Fruit fly (Drosophila melanogaster): ENCODE data around the gene chico.

chico gene

DNA sequence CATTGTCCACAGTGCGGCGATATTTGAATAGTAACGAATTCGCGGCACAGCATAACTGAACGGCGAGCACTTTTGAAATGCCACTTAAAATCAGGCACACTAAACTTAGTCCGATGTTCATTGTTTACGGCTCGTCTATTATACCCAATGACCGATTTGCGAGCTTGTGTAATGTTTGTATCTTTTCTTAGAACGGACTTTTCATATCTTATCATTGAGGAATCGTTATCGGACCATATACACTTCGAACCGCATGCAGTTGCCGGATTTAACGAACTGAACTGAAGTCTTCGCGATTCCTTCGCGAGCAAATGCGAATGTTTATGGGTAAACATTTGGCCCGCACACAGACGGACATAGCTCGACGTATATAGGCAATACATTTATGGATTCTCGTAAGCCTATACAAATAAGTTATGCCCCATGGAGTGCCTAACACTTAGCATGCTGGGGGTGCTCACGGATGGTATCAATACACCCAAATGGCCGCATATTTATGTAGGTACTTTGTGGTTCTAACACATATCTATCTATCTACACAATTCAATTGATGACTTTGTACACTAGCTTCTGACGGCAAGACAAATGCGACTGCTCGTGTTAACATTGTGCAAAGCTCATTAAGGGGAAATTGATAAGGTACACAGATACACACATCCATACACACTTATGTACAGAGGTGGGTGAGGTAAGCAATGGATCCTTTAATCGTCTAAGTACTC, 9.0 kb downstream of the chico start, which contains the start of gene mthl15:
mthl15 (minus strand) TSS at position 593 of the 722 bp plus-strand sequence.
- TF ChIP-seq CG17806 (tag; optimal IDR thresholded peaks at IDR 0.05) (no peak), CG34367 (tag; optimal IDR thresholded peaks at IDR 0.05) (no peak), CG32121 (GFP tag; IDR thresholded peaks at IDR 0.05) (no peak), CG13204 (GFP tag; optimal IDR thresholded peaks at IDR 0.05) (no peak), CG4496 (GFP tag; IDR thresholded peaks at IDR 0.05) (no peak), rn (GFP tag; IDR thresholded peaks at IDR 0.05) (no peak), fd96Ca (GFP tag; IDR thresholded peaks at IDR 0.05) (no peak), CG14655 (GFP tag; optimal IDR thresholded peaks at IDR 0.05) (no peak), CG8159 (tag; optimal IDR thresholded peaks at IDR 0.05) (no peak)

DNA sequence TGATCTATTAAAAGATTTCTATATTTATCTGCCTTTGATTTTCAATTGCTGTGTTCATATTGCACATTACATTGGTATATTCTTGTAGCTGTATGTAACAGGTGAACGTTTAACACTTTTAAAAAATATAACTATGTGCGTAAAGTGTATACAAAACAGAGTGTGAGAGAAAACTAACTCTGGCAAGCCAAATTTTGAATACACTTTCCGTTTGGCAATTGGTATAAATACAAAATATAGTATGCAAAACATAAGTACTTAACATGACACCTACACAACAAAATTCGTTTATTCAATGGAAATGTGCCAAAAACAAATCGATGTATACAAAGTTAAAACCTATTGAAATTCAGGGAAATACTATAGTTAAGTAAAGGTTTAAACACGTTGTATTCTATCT, 14.1 kb downstream of the chico start:
- no peak for TF ChIP-seq CG12605 (GFP tag; IDR thresholded peaks at IDR 0.05)
- no peak for TF ChIP-seq CG34367 (tag; optimal IDR thresholded peaks at IDR 0.05)
- no peak for TF ChIP-seq Ets98B (GFP tag; IDR thresholded peaks at IDR 0.05)
- TF ChIP-seq CG14655 (GFP tag; optimal IDR thresholded peaks at IDR 0.05): no peak
- no peak for TF ChIP-seq CG17806 (tag; optimal IDR thresholded peaks at IDR 0.05)
- TF ChIP-seq CG8301 (tag; optimal IDR thresholded peaks at IDR 0.05): no peak
- no peak for TF ChIP-seq EcR (GFP tag; optimal IDR thresholded peaks at IDR 0.05)
- no peak for TF ChIP-seq Snoo (tag; optimal IDR thresholded peaks at IDR 0.05)
- no peak for TF ChIP-seq CG9948 (tag; optimal IDR thresholded peaks at IDR 0.05)
- no peak for TF ChIP-seq CG10348 (GFP tag; IDR thresholded peaks at IDR 0.05)
- no peak for TF ChIP-seq CG15710 (tag; optimal IDR thresholded peaks at IDR 0.05)
- TF ChIP-seq fd96Ca (GFP tag; IDR thresholded peaks at IDR 0.05): no peak
- TF ChIP-seq gl (tag; optimal IDR thresholded peaks at IDR 0.05): no peak
- no peak for TF ChIP-seq CG13204 (GFP tag; optimal IDR thresholded peaks at IDR 0.05)
- no peak for TF ChIP-seq Pif1B (GFP tag; optimal IDR thresholded peaks at IDR 0.05)
- TF ChIP-seq CG8159 (tag; optimal IDR thresholded peaks at IDR 0.05): no peak
- no peak for TF ChIP-seq CG32121 (GFP tag; IDR thresholded peaks at IDR 0.05)

DNA sequence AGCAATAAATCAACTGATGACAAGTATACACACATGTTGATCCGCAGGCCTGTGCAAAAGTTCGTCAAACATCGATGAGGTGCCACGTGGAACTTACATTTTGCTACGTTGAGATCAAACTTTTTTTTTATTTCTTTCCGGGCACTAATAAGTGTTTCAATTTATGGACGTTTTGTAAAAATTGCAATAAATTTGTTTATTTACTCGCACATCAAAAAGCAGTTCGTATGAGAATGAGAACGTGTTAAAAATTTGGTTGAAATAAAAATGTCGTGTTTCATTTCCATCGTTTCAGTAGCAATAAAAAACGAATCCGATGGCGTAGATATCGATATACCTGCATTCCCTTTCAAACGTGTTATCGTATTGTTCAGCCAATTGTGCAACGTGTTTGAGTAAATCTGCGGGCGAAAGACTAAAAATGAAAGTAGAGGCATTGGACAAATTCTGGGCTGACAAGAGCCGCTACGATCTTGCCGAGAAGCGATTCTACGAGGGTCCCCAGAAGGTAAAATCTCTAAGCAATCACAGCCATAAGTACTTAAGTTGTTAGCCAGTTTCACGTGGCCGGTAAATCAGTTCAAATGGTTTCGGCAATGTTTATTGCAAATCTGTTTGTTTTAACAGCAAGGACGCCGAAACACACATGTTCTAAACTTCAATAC, 14.6 kb downstream of the chico start, which contains the start of gene eEF1delta:
eEF1delta (plus strand) TSS at position 356 of the 665 bp plus-strand sequence.
- no peak for TF ChIP-seq CG4496 (GFP tag; IDR thresholded peaks at IDR 0.05)
- no peak for TF ChIP-seq CG14655 (GFP tag; optimal IDR thresholded peaks at IDR 0.05)
- no peak for TF ChIP-seq CG17806 (tag; optimal IDR thresholded peaks at IDR 0.05)
- no peak for TF ChIP-seq CG10348 (GFP tag; IDR thresholded peaks at IDR 0.05)
- no peak for TF ChIP-seq Snoo (tag; optimal IDR thresholded peaks at IDR 0.05)
- TF ChIP-seq gl (tag; optimal IDR thresholded peaks at IDR 0.05): no peak
- TF ChIP-seq Ets98B (GFP tag; IDR thresholded peaks at IDR 0.05): no peak
- TF ChIP-seq CG13204 (GFP tag; optimal IDR thresholded peaks at IDR 0.05): no peak
- TF ChIP-seq Pif1B (GFP tag; optimal IDR thresholded peaks at IDR 0.05): no peak
- TF ChIP-seq CG8159 (tag; optimal IDR thresholded peaks at IDR 0.05): no peak
- no peak for TF ChIP-seq D1 (tag; optimal IDR thresholded peaks at IDR 0.05)
- no peak for TF ChIP-seq rn (GFP tag; IDR thresholded peaks at IDR 0.05)
- TF ChIP-seq EcR (GFP tag; optimal IDR thresholded peaks at IDR 0.05): no peak
- no peak for TF ChIP-seq CG8301 (tag; optimal IDR thresholded peaks at IDR 0.05)

DNA sequence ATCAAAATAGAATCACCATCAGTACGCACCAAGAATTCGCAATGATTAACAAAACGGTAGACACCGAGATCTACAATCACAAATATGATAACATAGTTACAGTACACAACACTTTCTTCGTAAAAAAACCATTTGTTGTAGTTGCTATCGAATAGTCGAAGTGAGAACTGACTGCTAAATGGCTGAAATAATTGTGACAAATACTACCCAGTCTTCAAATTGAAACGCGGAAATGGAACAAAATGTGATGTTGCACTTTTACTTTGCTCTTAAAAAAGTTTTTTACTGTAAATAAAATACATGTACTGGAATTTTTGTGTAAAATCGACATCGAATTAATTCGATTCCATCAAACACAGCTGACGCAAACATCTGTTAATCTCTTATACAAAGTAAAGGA, 15.4 kb downstream of the chico start, which contains the start of gene ova:
ova (minus strand) TSS at position 183 of the 400 bp plus-strand sequence.
- TF ChIP-seq EcR (GFP tag; optimal IDR thresholded peaks at IDR 0.05): no peak
- TF ChIP-seq fd96Ca (GFP tag; IDR thresholded peaks at IDR 0.05): no peak
- no peak for TF ChIP-seq CG4496 (GFP tag; IDR thresholded peaks at IDR 0.05)
- no peak for TF ChIP-seq CG17806 (tag; optimal IDR thresholded peaks at IDR 0.05)
- TF ChIP-seq D1 (tag; optimal IDR thresholded peaks at IDR 0.05): no peak
- TF ChIP-seq Pif1A (GFP tag; optimal IDR thresholded peaks at IDR 0.05): no peak
- no peak for TF ChIP-seq CG10348 (GFP tag; IDR thresholded peaks at IDR 0.05)
- TF ChIP-seq Pif1B (GFP tag; optimal IDR thresholded peaks at IDR 0.05): no peak
- no peak for TF ChIP-seq CG34367 (tag; optimal IDR thresholded peaks at IDR 0.05)
- no peak for TF ChIP-seq CG14655 (GFP tag; optimal IDR thresholded peaks at IDR 0.05)
- TF ChIP-seq rn (GFP tag; IDR thresholded peaks at IDR 0.05): no peak
- TF ChIP-seq CG12605 (GFP tag; IDR thresholded peaks at IDR 0.05): no peak
- no peak for TF ChIP-seq CG15710 (tag; optimal IDR thresholded peaks at IDR 0.05)
- TF ChIP-seq CG32121 (GFP tag; IDR thresholded peaks at IDR 0.05): no peak
- no peak for TF ChIP-seq gl (tag; optimal IDR thresholded peaks at IDR 0.05)
- TF ChIP-seq Ets98B (GFP tag; IDR thresholded peaks at IDR 0.05): no peak
- no peak for TF ChIP-seq CG9948 (tag; optimal IDR thresholded peaks at IDR 0.05)
- TF ChIP-seq CG8159 (tag; optimal IDR thresholded peaks at IDR 0.05): no peak
- TF ChIP-seq CG13204 (GFP tag; optimal IDR thresholded peaks at IDR 0.05): no peak
- TF ChIP-seq CG8301 (tag; optimal IDR thresholded peaks at IDR 0.05): no peak

DNA sequence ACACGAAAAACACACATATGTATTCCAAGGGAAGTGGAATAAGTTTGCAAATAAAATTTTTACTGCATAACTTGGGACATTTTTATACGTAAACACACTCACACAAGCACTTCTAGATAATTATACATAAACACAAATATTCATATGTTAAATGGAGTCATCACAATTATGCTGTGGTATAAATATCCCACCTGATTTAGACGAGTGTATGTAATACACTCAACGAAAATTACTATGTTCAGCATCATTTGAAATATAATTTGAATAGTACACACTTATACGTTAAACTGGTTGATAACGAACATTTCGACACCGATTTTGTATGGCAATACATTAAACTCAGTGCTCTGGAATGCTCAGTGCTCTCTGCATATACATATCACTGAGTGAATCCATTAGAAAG, 15.8 kb downstream of the chico start:
- peak; percentile 53 for TF ChIP-seq CG17806 (tag; optimal IDR thresholded peaks at IDR 0.05)
- TF ChIP-seq CG8159 (tag; optimal IDR thresholded peaks at IDR 0.05): peak; percentile 38
- TF ChIP-seq CG9948 (tag; optimal IDR thresholded peaks at IDR 0.05): peak; percentile 30
- peak; percentile 54; the same call in 1 of the 2 replicates for TF ChIP-seq CG32121 (GFP tag; IDR thresholded peaks at IDR 0.05)
- peak; percentile 62 for TF ChIP-seq Pif1B (GFP tag; optimal IDR thresholded peaks at IDR 0.05)
- TF ChIP-seq CG8301 (tag; optimal IDR thresholded peaks at IDR 0.05): peak; percentile 61
- TF ChIP-seq Ets98B (GFP tag; IDR thresholded peaks at IDR 0.05): no peak
- TF ChIP-seq fd96Ca (GFP tag; IDR thresholded peaks at IDR 0.05): no peak
- TF ChIP-seq rn (GFP tag; IDR thresholded peaks at IDR 0.05): no peak
- TF ChIP-seq CG15710 (tag; optimal IDR thresholded peaks at IDR 0.05): peak; percentile 10
- peak; percentile 79 for TF ChIP-seq Pif1A (GFP tag; optimal IDR thresholded peaks at IDR 0.05)
- peak; percentile 65; the same call in 2 of the 3 replicates for TF ChIP-seq CG4496 (GFP tag; IDR thresholded peaks at IDR 0.05)

All from whole organism, pupa.